Fruit fly (Drosophila melanogaster): ENCODE data around the gene raptor.

- no peak for TF ChIP-seq usp (GFP tag; optimal IDR thresholded peaks at IDR 0.05)
- no peak for TF ChIP-seq Dll (optimal IDR thresholded peaks at IDR 0.05)
- TF ChIP-seq EcR (GFP tag; optimal IDR thresholded peaks at IDR 0.05) = no peak
- TF ChIP-seq pan (optimal IDR thresholded peaks at IDR 0.05) = no peak
These were observed 2.2 kb upstream of the raptor start for dm6 chrX:6092235-6092634.
